Fruit fly (Drosophila melanogaster): ENCODE measurements around the gene jus.

The jus gene

DNA sequence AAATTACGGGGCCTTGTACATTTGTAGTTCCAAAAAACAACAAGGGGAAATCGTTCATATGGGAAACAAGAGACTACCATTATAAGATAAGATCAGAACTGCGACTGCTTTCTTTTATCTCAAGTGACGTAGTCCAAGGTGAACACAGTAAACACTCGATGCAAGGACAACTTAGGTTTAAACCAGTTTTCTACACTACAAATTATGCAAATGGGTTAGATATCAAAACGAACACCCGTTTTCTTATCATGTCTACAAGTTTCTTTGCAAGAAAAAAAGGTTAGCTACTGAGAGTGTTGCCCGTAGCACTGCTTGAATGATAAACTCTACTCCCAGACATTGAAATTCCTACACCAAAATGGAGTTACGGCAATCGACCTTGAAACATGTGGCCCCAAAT, 70.7 kb downstream of the jus start (continued):
- TF ChIP-seq Eip78C (GFP tag) (peak; percentile 90), CG6792 (GFP tag; optimal IDR thresholded peaks at IDR 0.05) (peak; percentile 90), salr (GFP tag; optimal IDR thresholded peaks at IDR 0.05) (peak in 1 of 2 experiments; percentile 68), CG6854 (GFP tag; optimal IDR thresholded peaks at IDR 0.05) (no peak), Eip75B (GFP tag; optimal IDR thresholded peaks at IDR 0.05) (peak; percentile 89), fd85E (GFP tag; optimal IDR thresholded peaks at IDR 0.05) (peak; percentile 14), CG7368 (GFP tag; optimal IDR thresholded peaks at IDR 0.05) (peak; percentile 85), Sox14 (GFP tag; optimal IDR thresholded peaks at IDR 0.05) (peak; percentile 86), lz (GFP tag; optimal IDR thresholded peaks at IDR 0.05) (peak; percentile 89), CG6276 (GFP tag; optimal IDR thresholded peaks at IDR 0.05) (no peak), CG11762 (GFP tag; optimal IDR thresholded peaks at IDR 0.05; ENCODE audit: insufficient read depth) (peak; percentile 52), CG4318 (GFP tag; optimal IDR thresholded peaks at IDR 0.05) (no peak), Sox102F (GFP tag; optimal IDR thresholded peaks at IDR 0.05) (peak; percentile 86), fd59A (GFP tag; optimal IDR thresholded peaks at IDR 0.05) (peak; percentile 63), Lpt (GFP tag; optimal IDR thresholded peaks at IDR 0.05) (no peak)

dm6 chr3R:29122817-29123611, 71.8 kb downstream of the jus start, which contains the start of the genes yem and Ctl2:
Gene yem, minus strand, starts transcription at chr3R:29122879.
Gene Ctl2, plus strand, starts transcription at chr3R:29123370.
- TF ChIP-seq acj6 (GFP tag; optimal IDR thresholded peaks at IDR 0.05), result peak; percentile 53
- TF ChIP-seq Hr39 (GFP tag; optimal IDR thresholded peaks at IDR 0.05), result peak; percentile 81
- peak; percentile 59 for TF ChIP-seq CG6163 (GFP tag; IDR thresholded peaks at IDR 0.05)
- TF ChIP-seq CG3919 (GFP tag; optimal IDR thresholded peaks at IDR 0.05), result peak; percentile 62
- TF ChIP-seq dac (GFP tag; optimal IDR thresholded peaks at IDR 0.05), result no peak
- peak; percentile 66 for TF ChIP-seq CG6792 (GFP tag; optimal IDR thresholded peaks at IDR 0.05)
- peak in 1 of 2 experiments; percentile 40 for TF ChIP-seq salr (GFP tag; optimal IDR thresholded peaks at IDR 0.05)
- no peak for TF ChIP-seq CG6808 (GFP tag; optimal IDR thresholded peaks at IDR 0.05)
- peak; percentile 56 for TF ChIP-seq CG3032 (tag; optimal IDR thresholded peaks at IDR 0.05)
- no peak for TF ChIP-seq Sox102F (GFP tag; optimal IDR thresholded peaks at IDR 0.05)
- peak; percentile 52 for TF ChIP-seq fd59A (GFP tag; optimal IDR thresholded peaks at IDR 0.05)
- peak; percentile 39 for TF ChIP-seq CG6854 (GFP tag; optimal IDR thresholded peaks at IDR 0.05)
- TF ChIP-seq CG10669 (GFP tag; optimal IDR thresholded peaks at IDR 0.05), result peak; percentile 7
- TF ChIP-seq CG11902 (GFP tag; optimal IDR thresholded peaks at IDR 0.05), result peak; percentile 50
- TF ChIP-seq CG7368 (GFP tag; optimal IDR thresholded peaks at IDR 0.05), result peak; percentile 39
- peak; percentile 75 for TF ChIP-seq pdm3 (GFP tag; optimal IDR thresholded peaks at IDR 0.05)
- no peak for TF ChIP-seq Smox (GFP tag; optimal IDR thresholded peaks at IDR 0.05)
- peak; percentile 69 for TF ChIP-seq Sox15 (GFP tag; optimal IDR thresholded peaks at IDR 0.05)
- peak; percentile 26 for TF ChIP-seq CG16779 (tag; optimal IDR thresholded peaks at IDR 0.05)
- TF ChIP-seq fd85E (GFP tag; optimal IDR thresholded peaks at IDR 0.05), result no peak
- peak; percentile 77 for TF ChIP-seq CG32006 (GFP tag; optimal IDR thresholded peaks at IDR 0.05)
- TF ChIP-seq CG10631 (GFP tag; optimal IDR thresholded peaks at IDR 0.05), result peak; percentile 77
- TF ChIP-seq Hr4 (GFP tag; optimal IDR thresholded peaks at IDR 0.05), result no peak
- TF ChIP-seq Eip78C (GFP tag), result peak; percentile 84
- peak; percentile 86 for TF ChIP-seq esn (GFP tag; optimal IDR thresholded peaks at IDR 0.05)
- peak; percentile 74 for TF ChIP-seq vri (GFP tag; optimal IDR thresholded peaks at IDR 0.05)
- peak; percentile 49 for TF ChIP-seq CG8319 (GFP tag; optimal IDR thresholded peaks at IDR 0.05)
- peak; percentile 6 for TF ChIP-seq dsx (GFP tag; optimal IDR thresholded peaks at IDR 0.05; ENCODE audit: poor library complexity, severe bottlenecking)
- peak; percentile 95 for TF ChIP-seq svp (GFP tag)
- peak; percentile 21 for TF ChIP-seq CG8632 (GFP tag; optimal IDR thresholded peaks at IDR 0.05)
- TF ChIP-seq topi (GFP tag; optimal IDR thresholded peaks at IDR 0.05), result peak; percentile 75
- peak; percentile 35; the same call in 1 of the 3 replicates for TF ChIP-seq CG8119 (GFP tag; IDR thresholded peaks at IDR 0.05)
- TF ChIP-seq Eip75B (GFP tag; optimal IDR thresholded peaks at IDR 0.05), result peak; percentile 79
- TF ChIP-seq Hr38 (GFP tag; optimal IDR thresholded peaks at IDR 0.05), result peak; percentile 30
- TF ChIP-seq OdsH (GFP tag; optimal IDR thresholded peaks at IDR 0.05), result no peak
- TF ChIP-seq lz (GFP tag; optimal IDR thresholded peaks at IDR 0.05), result peak; percentile 85
- no peak for TF ChIP-seq CG1621 (tag; optimal IDR thresholded peaks at IDR 0.05)
- peak; percentile 93 for TF ChIP-seq Sox14 (GFP tag; optimal IDR thresholded peaks at IDR 0.05)
- TF ChIP-seq Ets96B (tag; optimal IDR thresholded peaks at IDR 0.05), result peak; percentile 25
- peak; percentile 79 for TF ChIP-seq Ets21C (GFP tag; optimal IDR thresholded peaks at IDR 0.05)
- TF ChIP-seq eg (GFP tag; IDR thresholded peaks at IDR 0.05), result peak; percentile 39; the same call in 2 of the 3 replicates
- TF ChIP-seq spab (GFP tag; optimal IDR thresholded peaks at IDR 0.05), result no peak
- no peak for TF ChIP-seq Met (GFP tag; optimal IDR thresholded peaks at IDR 0.05)

Data from whole organism, prepupa.